Fruit fly (Drosophila melanogaster): ENCODE data around the gene ND-B14.5A.

The ND-B14.5A gene

dm6 chrX:2123965-2124688 is 48.2 kb upstream of the ND-B14.5A start (continued):
- peak; percentile 69 for TF ChIP-seq nau (GFP tag; optimal IDR thresholded peaks at IDR 0.05)
- no peak for TF ChIP-seq chinmo (GFP tag; IDR thresholded peaks at IDR 0.05; ENCODE audit: partially characterized antibody)
- TF ChIP-seq Dek (tag; optimal IDR thresholded peaks at IDR 0.05): peak; percentile 96
- TF ChIP-seq Optix (GFP tag; IDR thresholded peaks at IDR 0.05): peak; percentile 93
- peak; percentile 98 for TF ChIP-seq Hr3 (GFP tag; optimal IDR thresholded peaks at IDR 0.05)
- peak; percentile 79 to 95 for TF ChIP-seq dpn (GFP tag; optimal IDR thresholded peaks at IDR 0.05)
- peak; percentile 55 for TF ChIP-seq ttk (GFP tag; IDR thresholded peaks at IDR 0.05)
- TF ChIP-seq Hand (GFP tag; optimal IDR thresholded peaks at IDR 0.05): peak; percentile 97
- peak; percentile 87 for TF ChIP-seq CG14667 (GFP tag; IDR thresholded peaks at IDR 0.05)
- TF ChIP-seq CG9609 (GFP tag; optimal IDR thresholded peaks at IDR 0.05): peak; percentile 88
- 0 out of 3 replicates have a peak, but pooled peaks have one; percentile 40 for TF ChIP-seq CG14860 (GFP tag; IDR thresholded peaks at IDR 0.05; ENCODE audit: partially characterized antibody)
- TF ChIP-seq nerfin-1 (tag; optimal IDR thresholded peaks at IDR 0.05): peak; percentile 96
- TF ChIP-seq NFAT (GFP tag; IDR thresholded peaks at IDR 0.05): peak; percentile 87
- TF ChIP-seq Eip74EF (GFP tag; optimal IDR thresholded peaks at IDR 0.05): peak in 1 of 2 experiments; percentile 95
- TF ChIP-seq Meics (GFP tag; optimal IDR thresholded peaks at IDR 0.05): peak; percentile 98
- TF ChIP-seq CG17612 (GFP tag; IDR thresholded peaks at IDR 0.05): peak; percentile 67
- TF ChIP-seq disco-r (GFP tag; optimal IDR thresholded peaks at IDR 0.05): peak; percentile 45
- peak; percentile 82 for TF ChIP-seq CHES-1-like (GFP tag; optimal IDR thresholded peaks at IDR 0.05)
- peak; percentile 94 for TF ChIP-seq CG12299 (tag; optimal IDR thresholded peaks at IDR 0.05)
- peak; percentile 98 for TF ChIP-seq BtbVII (GFP tag; optimal IDR thresholded peaks at IDR 0.05)
- peak; percentile 81 for TF ChIP-seq Deaf1 (tag; optimal IDR thresholded peaks at IDR 0.05)
- TF ChIP-seq dimm (GFP tag; IDR thresholded peaks at IDR 0.05): peak; percentile 85
- peak in 1 of 2 experiments; percentile 92 for TF ChIP-seq Hr78 (GFP tag; optimal IDR thresholded peaks at IDR 0.05)
- peak; percentile 84 for TF ChIP-seq CG15514 (GFP tag; optimal IDR thresholded peaks at IDR 0.05)
- TF ChIP-seq org-1 (GFP tag; optimal IDR thresholded peaks at IDR 0.05): peak; percentile 91
- TF ChIP-seq Aef1 (GFP tag; IDR thresholded peaks at IDR 0.05): peak; percentile 92
- no peak for TF ChIP-seq CG2129 (GFP tag; IDR thresholded peaks at IDR 0.05; ENCODE audit: partially characterized antibody)
- TF ChIP-seq HLHmδ (GFP tag; optimal IDR thresholded peaks at IDR 0.05): no peak
- peak; percentile 98 for TF ChIP-seq CG6854 (GFP tag; optimal IDR thresholded peaks at IDR 0.05)
- TF ChIP-seq CG13287 (GFP tag; IDR thresholded peaks at IDR 0.05; ENCODE audit: partially characterized antibody): no peak
- peak; percentile 97 for TF ChIP-seq HHEX (GFP tag; optimal IDR thresholded peaks at IDR 0.05)
- TF ChIP-seq Pdp1 (GFP tag; optimal IDR thresholded peaks at IDR 0.05): peak; percentile 67 to 88
- TF ChIP-seq CG33213 (GFP tag; optimal IDR thresholded peaks at IDR 0.05): peak; percentile 59
- TF ChIP-seq trem (tag; optimal IDR thresholded peaks at IDR 0.05): peak; percentile 96
- peak; percentile 98 for TF ChIP-seq CG11504 (tag; optimal IDR thresholded peaks at IDR 0.05)
- TF ChIP-seq tna (GFP tag; IDR thresholded peaks at IDR 0.05; ENCODE audit: partially characterized antibody): no peak
- peak; percentile 97 for TF ChIP-seq Spps (tag; optimal IDR thresholded peaks at IDR 0.05)
- no peak; the same call in none of the 2 replicates for TF ChIP-seq aop (GFP tag; IDR thresholded peaks at IDR 0.05)
- TF ChIP-seq CG17829 (tag; optimal IDR thresholded peaks at IDR 0.05): peak; percentile 98
- peak; percentile 91 for TF ChIP-seq CG12155 (GFP tag; optimal IDR thresholded peaks at IDR 0.05)
- TF ChIP-seq Bdp1 (GFP tag; optimal IDR thresholded peaks at IDR 0.05): peak; percentile 60
- peak; percentile 90 for TF ChIP-seq CG18476 (GFP tag; optimal IDR thresholded peaks at IDR 0.05)
- peak; percentile 87 for TF ChIP-seq CG7271 (tag; optimal IDR thresholded peaks at IDR 0.05)
- TF ChIP-seq B-H1 (GFP tag; IDR thresholded peaks at IDR 0.05): peak; percentile 87
- peak; percentile 93 for TF ChIP-seq CG11456 (GFP tag; IDR thresholded peaks at IDR 0.05)
- peak; percentile 94 for TF ChIP-seq Ets65A (GFP tag)
- peak; percentile 81; the same call in 2 of the 3 replicates for TF ChIP-seq otp (GFP tag; IDR thresholded peaks at IDR 0.05)
- peak; percentile 81 for TF ChIP-seq Lim3 (GFP tag; IDR thresholded peaks at IDR 0.05)
